Fruit fly (Drosophila melanogaster) whole organism, embryonic: Measurements from ENCODE around the gene Nup37.

Experiments used
- Abd-B ChIP-seq: fragments of 200-800 bp; sonication (Bioruptor generic); optimal IDR thresholded peaks from 2 replicates; lab custom pipeline; 2018; ENCODE audit warnings: missing biosample characterization, mild to moderate bottlenecking, missing genetic modification characterization, moderate library complexity
- Asciz ChIP-seq: fragments of 200-800 bp; sonication (Bioruptor generic); optimal IDR thresholded peaks from 2 replicates; lab custom pipeline; 2017; ENCODE audit warnings: missing biosample characterization, mild to moderate bottlenecking, missing genetic modification characterization, missing genetic modification reagents
- Atf6 ChIP-seq: fragments of 200-800 bp; sonication (Bioruptor generic); IDR thresholded peaks from 2 replicates; pipeline ENCODE4 v1.3.6; 2022; ENCODE audit warnings: missing biosample characterization, missing genetic modification characterization
- CG10366 ChIP-seq: fragments of 200-800 bp; sonication (Bioruptor generic); IDR thresholded peaks from 2 replicates; pipeline ENCODE4 v1.3.6; 2022; ENCODE audit warnings: missing biosample characterization, missing genetic modification characterization
- CG14710 ChIP-seq: fragments of 200-800 bp; sonication (Bioruptor generic); optimal IDR thresholded peaks from 3 replicates; lab custom pipeline; 2019; ENCODE audit warnings: missing biosample characterization, mild to moderate bottlenecking, missing genetic modification characterization, moderate library complexity
- CG17359 ChIP-seq: fragments of 200-800 bp; sonication (Bioruptor generic); optimal IDR thresholded peaks from 3 replicates; lab custom pipeline; 2018; ENCODE audit warnings: missing biosample characterization, mild to moderate bottlenecking, missing genetic modification characterization, moderate library complexity
- CG17912 ChIP-seq: fragments of 200-800 bp; sonication (Bioruptor generic); optimal IDR thresholded peaks from 2 replicates; lab custom pipeline; 2018; ENCODE audit warnings: missing biosample characterization, mild to moderate bottlenecking, missing genetic modification characterization
- CG18262 ChIP-seq: fragments of 200-800 bp; optimal IDR thresholded peaks from 3 replicates; lab custom pipeline; 2019; ENCODE audit warnings: missing biosample characterization, mild to moderate bottlenecking, missing genetic modification characterization, moderate library complexity
- CG2202 ChIP-seq: fragments of 200-800 bp; sonication (Bioruptor generic); optimal IDR thresholded peaks from 2 replicates; lab custom pipeline; 2018; ENCODE audit warnings: missing biosample characterization, mild to moderate bottlenecking, missing genetic modification characterization
- CG2712 ChIP-seq: fragments of 200-800 bp; optimal IDR thresholded peaks from 3 replicates; lab custom pipeline; 2019; ENCODE audit warnings: missing biosample characterization, mild to moderate bottlenecking, missing genetic modification characterization, moderate library complexity
- CG31441 ChIP-seq: fragments of 200-800 bp; sonication (Bioruptor generic); IDR thresholded peaks from 2 replicates; pipeline ENCODE4 v1.3.6; 2022; ENCODE audit warnings: missing biosample characterization, missing genetic modification characterization
- CG33213 ChIP-seq: fragments of 200-800 bp; sonication (Bioruptor generic); optimal IDR thresholded peaks from 3 replicates; lab custom pipeline; 2016; ENCODE audit warnings: missing biosample characterization, missing genetic modification characterization
- CG33557 ChIP-seq: fragments of 200-800 bp; sonication (Bioruptor generic); optimal IDR thresholded peaks from 2 replicates; lab custom pipeline; 2019; ENCODE audit warnings: missing biosample characterization, mild to moderate bottlenecking, missing genetic modification characterization, moderate library complexity
- CG3995 ChIP-seq: fragments of 200-800 bp; sonication (Bioruptor generic); optimal IDR thresholded peaks from 3 replicates; lab custom pipeline; 2016; ENCODE audit warnings: missing biosample characterization, missing genetic modification characterization
- CG4730 ChIP-seq: fragments of 200-800 bp; sonication (Bioruptor generic); IDR thresholded peaks from 2 replicates; pipeline ENCODE4 v1.3.6; 2022; ENCODE audit warnings: missing biosample characterization, missing genetic modification characterization
- CG5180 ChIP-seq: fragments of 200-800 bp; sonication (Bioruptor generic); optimal IDR thresholded peaks from 3 replicates; lab custom pipeline; 2017; ENCODE audit warnings: missing biosample characterization, missing genetic modification characterization, mild to moderate bottlenecking, moderate library complexity, missing genetic modification reagents
- CG7372 ChIP-seq: fragments of 200-800 bp; sonication (Bioruptor generic); IDR thresholded peaks from 2 replicates; pipeline ENCODE4 v1.3.6; 2022; ENCODE audit warnings: missing biosample characterization, missing genetic modification characterization
- CG7745 ChIP-seq: fragments of 200-800 bp; sonication (Bioruptor generic); optimal IDR thresholded peaks from 2 replicates; lab custom pipeline; 2018; ENCODE audit warnings: missing biosample characterization, mild to moderate bottlenecking, missing genetic modification characterization, moderate library complexity
- CG8281 ChIP-seq: fragments of 200-800 bp; sonication (Bioruptor generic); optimal IDR thresholded peaks from 2 replicates; lab custom pipeline; 2018; ENCODE audit warnings: missing biosample characterization, mild to moderate bottlenecking, missing genetic modification characterization, moderate library complexity
- CG8359 ChIP-seq: fragments of 200-800 bp; sonication (Bioruptor generic); optimal IDR thresholded peaks from 2 replicates; lab custom pipeline; 2017; ENCODE audit warnings: missing biosample characterization, mild to moderate bottlenecking, missing genetic modification characterization, borderline replicate concordance
- CG9215 ChIP-seq: fragments of 200-800 bp; sonication (Bioruptor generic); IDR thresholded peaks from 2 replicates; pipeline ENCODE4 v1.3.6; 2022; ENCODE audit warnings: missing biosample characterization, missing genetic modification characterization
- CG9876 ChIP-seq: fragments of 200-800 bp; sonication (Bioruptor generic); optimal IDR thresholded peaks from 2 replicates; lab custom pipeline; 2016; ENCODE audit warnings: missing biosample characterization, missing genetic modification characterization
- CG9932 ChIP-seq: fragments of 200-800 bp; sonication (Bioruptor generic); IDR thresholded peaks from 2 replicates; pipeline ENCODE4 v1.3.6; 2022; ENCODE audit warnings: missing biosample characterization, missing genetic modification characterization
- D ChIP-seq, 2 experiments: fragments of 200-800 bp in 1 of 2; fragments of >200 bp in 1 of 2; sonication (Bioruptor generic) in 1 of 2; optimal IDR thresholded peaks; 2 replicates in 1 of 2; 3 replicates in 1 of 2; lab custom pipeline; 2017; ENCODE audit warnings: mild to moderate bottlenecking in 1 of 2, missing biosample characterization in 1 of 2, missing genetic modification characterization in 1 of 2, missing genetic modification reagents in 1 of 2
- Eip74EF ChIP-seq, 2 experiments: fragments of 200-800 bp in 1 of 2; fragments of >200 bp in 1 of 2; sonication (Bioruptor generic) in 1 of 2; optimal IDR thresholded peaks; 2 replicates each; lab custom pipeline; 2017 to 2019; ENCODE audit warnings: missing biosample characterization in 2 of 2, missing genetic modification characterization in 2 of 2, mild to moderate bottlenecking in 1 of 2, moderate library complexity in 1 of 2
- HLH3B ChIP-seq: fragments of 200-800 bp; sonication (Bioruptor generic); IDR thresholded peaks from 2 replicates; pipeline ENCODE4 v1.3.6; 2022; ENCODE audit warnings: missing biosample characterization, missing genetic modification characterization
- HLH54F ChIP-seq: fragments of 200-800 bp; sonication (Bioruptor generic); optimal IDR thresholded peaks from 3 replicates; lab custom pipeline; 2016; ENCODE audit warnings: missing biosample characterization, missing genetic modification characterization
- NfI ChIP-seq: fragments of 200-800 bp; sonication (Bioruptor generic); optimal IDR thresholded peaks from 3 replicates; lab custom pipeline; 2018; ENCODE audit warnings: missing biosample characterization, mild to moderate bottlenecking, missing genetic modification characterization, moderate library complexity
- ara ChIP-seq: fragments of 200-800 bp; sonication (Bioruptor generic); IDR thresholded peaks from 2 replicates; pipeline ENCODE4 v1.3.6; 2022; ENCODE audit warnings: missing biosample characterization, missing genetic modification characterization
- bbx ChIP-seq: fragments of 200-800 bp; sonication (Bioruptor generic); IDR thresholded peaks from 2 replicates; pipeline ENCODE4 v1.3.6; 2022; ENCODE audit warnings: missing biosample characterization, missing genetic modification characterization; ENCODE audit not compliant: partially characterized antibody
- bigmax ChIP-seq: fragments of 200-800 bp; sonication (Bioruptor generic); optimal IDR thresholded peaks from 2 replicates; lab custom pipeline; 2018; ENCODE audit warnings: missing biosample characterization, mild to moderate bottlenecking, missing genetic modification characterization
- cas ChIP-seq: fragments of 200-800 bp; sonication (Bioruptor generic); IDR thresholded peaks from 2 replicates; pipeline ENCODE4 v1.3.6; 2022; ENCODE audit warnings: missing biosample characterization, missing genetic modification characterization
- danr ChIP-seq: fragments of 200-800 bp; sonication (Bioruptor generic); IDR thresholded peaks from 2 replicates; pipeline ENCODE4 v1.3.6; 2022; ENCODE audit warnings: missing biosample characterization, missing genetic modification characterization
- dm ChIP-seq: fragments of 200-800 bp; sonication (Bioruptor generic); optimal IDR thresholded peaks from 3 replicates; lab custom pipeline; 2016; ENCODE audit warnings: missing biosample characterization, missing genetic modification characterization
- dpn ChIP-seq, 2 experiments: fragments of 200-800 bp; sonication (Bioruptor generic); optimal IDR thresholded peaks; 3 replicates each; lab custom pipeline; 2016; ENCODE audit warnings: missing biosample characterization in 2 of 2, missing genetic modification characterization in 2 of 2
- fd96Cb ChIP-seq: fragments of 200-800 bp; sonication (Bioruptor generic); optimal IDR thresholded peaks from 2 replicates; lab custom pipeline; 2018; ENCODE audit warnings: missing biosample characterization, mild to moderate bottlenecking, missing genetic modification characterization, moderate library complexity
- gcm2 ChIP-seq: fragments of 200-800 bp; sonication (Bioruptor generic); optimal IDR thresholded peaks from 2 replicates; lab custom pipeline; 2016; ENCODE audit warnings: missing biosample characterization, missing genetic modification characterization
- gem ChIP-seq: fragments of 200-800 bp; sonication (Bioruptor generic); optimal IDR thresholded peaks from 2 replicates; lab custom pipeline; 2019; ENCODE audit warnings: missing biosample characterization, mild to moderate bottlenecking, missing genetic modification characterization, moderate library complexity
- hkb ChIP-seq, 2 experiments: fragments of 200-800 bp in 1 of 2; fragments of >200 bp in 1 of 2; sonication (Bioruptor generic) in 1 of 2; IDR thresholded peaks in 1 of 2; optimal IDR thresholded peaks in 1 of 2; 2 replicates each; pipeline versions ENCODE4 v1.3.6 to Lab custom; 2017 to 2022; ENCODE audit warnings: missing biosample characterization in 1 of 2, missing genetic modification characterization in 1 of 2
- klu ChIP-seq: fragments of 200-800 bp; sonication (Bioruptor generic); IDR thresholded peaks from 2 replicates; pipeline ENCODE4 v1.3.6; 2022; ENCODE audit warnings: missing biosample characterization, missing genetic modification characterization
- mam ChIP-seq: fragments of 200-800 bp; sonication (Bioruptor generic); optimal IDR thresholded peaks from 3 replicates; lab custom pipeline; 2016; ENCODE audit warnings: missing biosample characterization, missing genetic modification characterization
- mld ChIP-seq: fragments of 200-800 bp; sonication (Bioruptor generic); IDR thresholded peaks from 3 replicates; pipeline ENCODE4 v1.3.6; 2022; ENCODE audit warnings: missing biosample characterization, missing genetic modification characterization; ENCODE audit not compliant: partially characterized antibody
- seq ChIP-seq: fragments of 200-800 bp; sonication (Bioruptor generic); IDR thresholded peaks from 2 replicates; pipeline ENCODE4 v1.3.6; 2022; ENCODE audit warnings: missing biosample characterization, missing genetic modification characterization
- tio ChIP-seq: fragments of 200-800 bp; sonication (Bioruptor generic); optimal IDR thresholded peaks from 2 replicates; lab custom pipeline; 2017; ENCODE audit warnings: missing biosample characterization, missing genetic modification characterization, inconsistent platforms
- ttk ChIP-seq: fragments of 200-800 bp; sonication (Bioruptor generic); IDR thresholded peaks from 2 replicates; pipeline ENCODE4 v2.1.2; 2022; ENCODE audit warnings: missing biosample characterization, missing genetic modification characterization
- usp ChIP-seq: fragments of >200 bp; optimal IDR thresholded peaks from 2 replicates; lab custom pipeline; 2017; ENCODE audit warnings: missing biosample characterization, missing genetic modification characterization
- wor ChIP-seq: fragments of 200-800 bp; sonication (Bioruptor generic); IDR thresholded peaks from 2 replicates; pipeline ENCODE4 v1.3.6; 2022; ENCODE audit warnings: missing biosample characterization, missing genetic modification characterization
- zf30C ChIP-seq: fragments of 200-800 bp; sonication (Bioruptor generic); optimal IDR thresholded peaks from 3 replicates; lab custom pipeline; 2018; ENCODE audit warnings: missing biosample characterization, mild to moderate bottlenecking, missing genetic modification characterization

Gene Nup37

DNA sequence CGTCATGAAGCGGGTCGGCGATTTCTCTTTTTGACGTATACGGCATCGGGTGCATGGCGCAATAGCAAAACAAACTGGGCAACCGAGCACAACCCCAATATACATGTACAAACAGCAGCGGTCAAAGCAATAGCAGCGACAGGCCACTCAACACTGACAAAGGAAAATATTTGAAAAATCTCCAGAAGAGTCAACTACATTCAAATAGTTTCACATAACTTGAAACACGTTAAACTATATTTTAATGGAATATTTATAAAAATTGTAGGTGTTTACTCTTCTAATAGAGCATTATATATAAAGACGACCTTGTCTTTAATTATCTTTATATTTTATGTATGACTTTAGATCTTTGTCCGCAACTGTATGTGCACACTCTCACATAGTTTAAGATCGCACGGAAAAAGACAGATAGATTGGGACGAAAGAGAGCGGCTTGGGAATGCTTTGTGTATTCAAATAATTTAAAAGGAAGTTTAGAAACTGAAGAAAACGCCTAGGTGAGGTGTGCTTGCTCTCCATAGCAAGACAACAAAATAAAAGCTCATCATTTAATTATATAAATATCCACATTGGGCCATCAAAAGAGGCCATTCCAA lies 40.0 kb upstream of the Nup37 start (continued):
- no peak for TF ChIP-seq bigmax (GFP tag; lab: Kevin White, UChicago)
- peak; percentile 27; the same call in 1 of the 2 replicates for TF ChIP-seq wor
- TF ChIP-seq seq = peak; percentile 73
- peak in 1 of 2 experiments; percentile 73 for TF ChIP-seq Eip74EF (GFP tag; optimal IDR thresholded peaks at IDR 0.05; lab: Kevin White, UChicago)
- TF ChIP-seq gcm2 (GFP tag; lab: Kevin White, UChicago) = peak; percentile 41
- TF ChIP-seq dm = no peak
- no peak for TF ChIP-seq CG17912 (GFP tag; lab: Kevin White, UChicago)
- peak; percentile 41; the same call in 1 of the 2 replicates for TF ChIP-seq CG7372
- 0 out of 2 replicates have a peak, but pooled peaks have one; percentile 22 for TF ChIP-seq cas
- no peak for TF ChIP-seq hkb (optimal IDR thresholded peaks at IDR 0.05; lab: Kevin White, UChicago)
- TF ChIP-seq hkb (GFP tag; IDR thresholded peaks at IDR 0.05; lab: Robert Waterston, UW) = peak; percentile 83
- peak; percentile 66 for TF ChIP-seq HLH3B (GFP tag; lab: Robert Waterston, UW)
- no peak for TF ChIP-seq usp (GFP tag; lab: Kevin White, UChicago)
- peak; percentile 86 for TF ChIP-seq CG31441 (GFP tag; lab: Robert Waterston, UW)
- peak; percentile 40 for TF ChIP-seq CG8359 (GFP tag; lab: Kevin White, UChicago)
- TF ChIP-seq mld (GFP tag; lab: Robert Waterston, UW) = no peak
- no peak for TF ChIP-seq D (optimal IDR thresholded peaks at IDR 0.05; lab: Kevin White, UChicago)
- peak; percentile 60 for TF ChIP-seq D (GFP tag; optimal IDR thresholded peaks at IDR 0.05; lab: Kevin White, UChicago)
- peak; percentile 41 to 70 for TF ChIP-seq dpn (GFP tag; optimal IDR thresholded peaks at IDR 0.05; lab: Kevin White, UChicago)
- TF ChIP-seq CG9932 (GFP tag; lab: Robert Waterston, UW) = peak; percentile 55
- TF ChIP-seq zf30C = no peak
- peak; percentile 85 for TF ChIP-seq CG18262
- no peak for TF ChIP-seq CG9876 (GFP tag; lab: Kevin White, UChicago)
- peak; percentile 71 for TF ChIP-seq tio
- TF ChIP-seq mam = peak; percentile 36
- TF ChIP-seq CG33213 (GFP tag; lab: Kevin White, UChicago) = no peak
- no peak for TF ChIP-seq CG7745
- TF ChIP-seq NfI (GFP tag; lab: Kevin White, UChicago) = peak; percentile 72
- TF ChIP-seq CG8281 (tag; lab: Kevin White, UChicago) = peak; percentile 4
- peak; percentile 79 for TF ChIP-seq danr
- TF ChIP-seq CG17359 (tag; lab: Kevin White, UChicago) = peak; percentile 79
- TF ChIP-seq bbx (GFP tag; lab: Robert Waterston, UW) = no peak
- TF ChIP-seq gem (tag; lab: Kevin White, UChicago) = peak; percentile 88
- TF ChIP-seq Abd-B (GFP tag; lab: Kevin White, UChicago) = peak; percentile 60
- TF ChIP-seq ara (GFP tag; lab: Robert Waterston, UW) = peak; percentile 48; the same call in 1 of the 2 replicates
- no peak for TF ChIP-seq CG9215 (GFP tag; lab: Robert Waterston, UW)
- peak; percentile 72 for TF ChIP-seq Asciz (GFP tag; lab: Kevin White, UChicago)
- TF ChIP-seq CG33557 (GFP tag; lab: Kevin White, UChicago) = peak; percentile 66
- peak; percentile 46; the same call in 1 of the 2 replicates for TF ChIP-seq CG10366 (GFP tag; lab: Robert Waterston, UW)
- TF ChIP-seq klu (GFP tag; lab: Robert Waterston, UW) = no peak
- peak; percentile 32; the same call in 1 of the 2 replicates for TF ChIP-seq CG4730 (GFP tag; lab: Robert Waterston, UW)
- peak; percentile 45 for TF ChIP-seq CG2202 (tag; lab: Kevin White, UChicago)
- TF ChIP-seq CG3995 (GFP tag; lab: Kevin White, UChicago) = no peak
- TF ChIP-seq ttk = peak; percentile 67
- TF ChIP-seq CG2712 (tag; lab: Kevin White, UChicago) = peak; percentile 88
- peak; percentile 73 for TF ChIP-seq Atf6 (GFP tag; lab: Robert Waterston, UW)
- peak; percentile 73 for TF ChIP-seq fd96Cb (tag; lab: Kevin White, UChicago)
- peak; percentile 39 for TF ChIP-seq HLH54F (GFP tag; lab: Kevin White, UChicago)
- TF ChIP-seq CG14710 = peak; percentile 74
- TF ChIP-seq CG5180 = peak; percentile 63
